Worm (Caenorhabditis elegans) whole organism, mixed stage, embryonic: ENCODE results near the gene prcc-1.

Experiments
- nhr-12 ChIP-seq: fragments of 150-350 bp; optimal IDR thresholded peaks from 2 replicates; lab custom pipeline; 2014; ENCODE audit warnings: missing biosample characterization, missing genetic modification characterization
- unc-62 ChIP-seq: fragments of 150-350 bp; optimal IDR thresholded peaks from 2 replicates; lab custom pipeline; 2014; ENCODE audit warnings: missing biosample characterization, missing genetic modification reagents, missing genetic modification characterization

DNA sequence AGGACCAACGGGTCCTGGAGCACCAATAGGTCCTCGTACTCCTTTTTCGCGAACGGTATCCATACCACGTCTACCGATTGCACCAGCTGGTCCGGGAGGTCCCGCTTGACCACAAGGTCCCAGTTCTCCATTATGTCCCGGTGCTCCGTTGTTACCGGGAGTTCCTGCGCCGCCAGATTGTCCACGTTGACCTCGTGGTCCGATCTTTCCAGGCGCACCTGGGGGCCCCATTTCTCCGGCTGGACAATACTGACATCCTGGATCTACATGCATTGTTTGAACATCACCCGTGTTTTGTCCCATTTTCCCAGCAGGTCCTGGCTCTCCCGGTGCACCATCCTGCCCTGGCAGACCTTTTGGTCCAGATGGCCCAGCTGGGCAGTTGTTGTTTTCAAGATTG, 27.6 kb downstream of the prcc-1 start:
- TF ChIP-seq nhr-12 (no peak), unc-62 (no peak)
